Worm (Caenorhabditis elegans) whole organism, L4 larva: Measurements from ENCODE around the gene acr-3.
A peak's percentile ranks its signal among the peaks of the same experiment; 100 is the strongest.

ENCODE experiments used
- F10B5.3 ChIP-seq: sonication (generic microtip); optimal IDR thresholded peaks from 2 replicates; lab custom pipeline; 2016; ENCODE audit warnings: mild to moderate bottlenecking, missing genetic modification characterization, missing compliant biosample characterization
- T26A8.4 ChIP-seq: fragments of 200-800 bp; sonication (Bioruptor generic); IDR thresholded peaks from 2 replicates; pipeline ENCODE4 v1.3.6; 2022; ENCODE audit warnings: missing genetic modification characterization, missing compliant biosample characterization
- Y105C5A.15 ChIP-seq: fragments of 200-800 bp; sonication (Bioruptor generic); IDR thresholded peaks from 2 replicates; pipeline ENCODE4 v1.3.6; 2022; ENCODE audit warnings: missing genetic modification characterization, missing compliant biosample characterization
- Y75B8A.6 ChIP-seq: fragments of 200-800 bp; sonication (Bioruptor generic); IDR thresholded peaks from 2 replicates; pipeline ENCODE4 v1.3.6; 2022; ENCODE audit warnings: missing genetic modification reagents, missing genetic modification characterization, missing compliant biosample characterization
- ZK337.2 ChIP-seq: fragments of 200-800 bp; sonication (Bioruptor generic); IDR thresholded peaks from 2 replicates; pipeline ENCODE4 v1.3.6; 2022; ENCODE audit warnings: missing genetic modification reagents, missing genetic modification characterization, missing compliant biosample characterization
- ZK546.5 ChIP-seq, 2 experiments: sonication (generic microtip); optimal IDR thresholded peaks; 2 replicates each; lab custom pipeline; 2017; ENCODE audit warnings: missing biosample characterization in 2 of 2, missing genetic modification characterization in 2 of 2
- ama-1 ChIP-seq: fragments of 150-350 bp; optimal IDR thresholded peaks from 2 replicates; lab custom pipeline; 2014; ENCODE audit warnings: inconsistent platforms, mixed read lengths
- ceh-28 ChIP-seq: fragments of 150-350 bp; optimal IDR thresholded peaks from 2 replicates; lab custom pipeline; 2014; ENCODE audit warnings: missing biosample characterization, missing genetic modification reagents, missing genetic modification characterization
- ces-1 ChIP-seq: fragments of 150-350 bp; sonication (generic microtip); optimal IDR thresholded peaks from 4 replicates; lab custom pipeline; 2014; ENCODE audit warnings: missing biosample characterization, missing genetic modification reagents, missing genetic modification characterization
- daf-16 ChIP-seq, 3 experiments: sonication (generic microtip); optimal IDR thresholded peaks; 2 replicates each; lab custom pipeline; 2016 to 2017; ENCODE audit warnings: missing genetic modification characterization in 3 of 3, missing genetic modification reagents in 3 of 3, mild to moderate bottlenecking in 2 of 3, missing compliant biosample characterization in 2 of 3, missing biosample characterization in 1 of 3, moderate library complexity in 1 of 3
- daf-8 ChIP-seq: fragments of 200-800 bp; sonication (Bioruptor generic); IDR thresholded peaks from 2 replicates; pipeline ENCODE4 v1.3.6; 2022; ENCODE audit warnings: missing genetic modification characterization, missing compliant biosample characterization
- dmd-6 ChIP-seq: fragments of 200-800 bp; sonication (Bioruptor generic); IDR thresholded peaks from 2 replicates; pipeline ENCODE4 v1.3.6; 2022; ENCODE audit warnings: missing genetic modification reagents, missing genetic modification characterization, missing compliant biosample characterization
- dmd-8 ChIP-seq: fragments of 200-800 bp; sonication (Bioruptor generic); IDR thresholded peaks from 2 replicates; pipeline ENCODE4 v1.3.6; 2022; ENCODE audit warnings: missing genetic modification characterization, missing compliant biosample characterization
- dve-1 ChIP-seq: sonication (generic microtip); optimal IDR thresholded peaks from 2 replicates; lab custom pipeline; 2017; ENCODE audit warnings: antibody characterized with exemption, mild to moderate bottlenecking, missing genetic modification characterization, missing compliant biosample characterization; ENCODE audit not compliant: insufficient read depth
- fkh-10 ChIP-seq: fragments of 150-350 bp; optimal IDR thresholded peaks from 2 replicates; lab custom pipeline; 2014; ENCODE audit warnings: missing biosample characterization, missing genetic modification reagents, missing genetic modification characterization
- hlh-11 ChIP-seq: fragments of 200-800 bp; sonication (Bioruptor generic); optimal IDR thresholded peaks from 2 replicates; lab custom pipeline; 2018; ENCODE audit warnings: mild to moderate bottlenecking, missing genetic modification characterization, missing compliant biosample characterization
- jun-1 ChIP-seq: fragments of 150-350 bp; optimal IDR thresholded peaks from 2 replicates; lab custom pipeline; 2014; ENCODE audit warnings: missing biosample characterization, missing genetic modification reagents, missing genetic modification characterization
- lin-1 ChIP-seq: fragments of 200-800 bp; sonication (Bioruptor generic); IDR thresholded peaks from 2 replicates; pipeline ENCODE4 v1.3.6; 2022; ENCODE audit warnings: missing genetic modification reagents, missing genetic modification characterization, missing compliant biosample characterization
- lin-15B ChIP-seq: fragments of 150-350 bp; sonication (generic microtip); optimal IDR thresholded peaks from 3 replicates; lab custom pipeline; 2014; ENCODE audit warnings: missing biosample characterization, missing genetic modification characterization
- lin-39 ChIP-seq: fragments of 150-350 bp; optimal IDR thresholded peaks from 2 replicates; lab custom pipeline; 2014; ENCODE audit warnings: missing biosample characterization, missing genetic modification reagents, missing genetic modification characterization
- lir-3 ChIP-seq: sonication (generic microtip); optimal IDR thresholded peaks from 2 replicates; lab custom pipeline; 2016; ENCODE audit warnings: mild to moderate bottlenecking, missing genetic modification characterization, missing compliant biosample characterization
- mdl-1 ChIP-seq, 2 experiments: fragments of 150-350 bp in 1 of 2; sonication (generic microtip) in 1 of 2; optimal IDR thresholded peaks; 2 replicates each; lab custom pipeline; 2014 to 2017; ENCODE audit warnings: missing biosample characterization in 2 of 2, missing genetic modification characterization in 2 of 2
- nhr-10 ChIP-seq: fragments of 150-350 bp; optimal IDR thresholded peaks from 2 replicates; lab custom pipeline; 2014; ENCODE audit warnings: missing biosample characterization, missing genetic modification characterization
- nhr-28 ChIP-seq: fragments of 150-350 bp; optimal IDR thresholded peaks from 2 replicates; lab custom pipeline; 2014; ENCODE audit warnings: missing biosample characterization, missing genetic modification characterization
- nhr-76 ChIP-seq: fragments of 150-350 bp; optimal IDR thresholded peaks from 2 replicates; lab custom pipeline; 2014; ENCODE audit warnings: missing biosample characterization, missing genetic modification characterization
- php-3 ChIP-seq: fragments of 200-800 bp; sonication (Bioruptor generic); IDR thresholded peaks from 2 replicates; pipeline ENCODE4 v1.3.6; 2022; ENCODE audit warnings: missing genetic modification reagents, missing genetic modification characterization, missing compliant biosample characterization
- pqm-1 ChIP-seq: sonication (generic microtip); optimal IDR thresholded peaks from 2 replicates; lab custom pipeline; 2017; ENCODE audit warnings: missing biosample characterization, missing genetic modification characterization
- set-16 ChIP-seq: fragments of 200-800 bp; sonication (Bioruptor generic); IDR thresholded peaks from 2 replicates; pipeline ENCODE4 v1.3.6; 2022; ENCODE audit warnings: missing genetic modification reagents, missing genetic modification characterization, missing compliant biosample characterization
- snpc-1.2 ChIP-seq: fragments of 200-800 bp; sonication (Bioruptor generic); IDR thresholded peaks from 2 replicates; pipeline ENCODE4 v1.3.6; 2022; ENCODE audit warnings: missing genetic modification reagents, missing genetic modification characterization, missing compliant biosample characterization
- spr-1 ChIP-seq: sonication (generic microtip); optimal IDR thresholded peaks from 2 replicates; lab custom pipeline; 2016; ENCODE audit warnings: mild to moderate bottlenecking, missing genetic modification characterization, missing compliant biosample characterization
- spr-3 ChIP-seq: fragments of 200-800 bp; sonication (Bioruptor generic); optimal IDR thresholded peaks from 2 replicates; lab custom pipeline; 2018; ENCODE audit warnings: mild to moderate bottlenecking, missing genetic modification characterization, missing compliant biosample characterization
- tag-97 ChIP-seq: fragments of 200-800 bp; sonication (Bioruptor generic); IDR thresholded peaks from 2 replicates; pipeline ENCODE4 v1.3.6; 2022; ENCODE audit warnings: missing genetic modification characterization, missing compliant biosample characterization
- tra-1 ChIP-seq: fragments of 200-800 bp; sonication (Bioruptor generic); IDR thresholded peaks from 2 replicates; pipeline ENCODE4 v1.3.6; 2022; ENCODE audit warnings: missing genetic modification reagents, missing genetic modification characterization, missing compliant biosample characterization
- unc-62 ChIP-seq, 3 experiments: fragments of 150-350 bp in 1 of 3; sonication (generic microtip); optimal IDR thresholded peaks in 2 of 3; peaks in 1 of 3; 1 replicate in 1 of 3; 2 replicates in 2 of 3; lab custom pipeline; 2014 to 2017; ENCODE audit warnings: missing biosample characterization in 3 of 3, missing genetic modification characterization in 3 of 3, missing genetic modification reagents in 3 of 3, missing genotype in 1 of 3
- ztf-11 ChIP-seq: fragments of 150-350 bp; optimal IDR thresholded peaks from 2 replicates; lab custom pipeline; 2014; ENCODE audit warnings: missing biosample characterization, missing genetic modification characterization

Gene acr-3

ce11 chrX:6669366-6669765 is 40.0 kb upstream of the acr-3 start:
- TF ChIP-seq ztf-11 (tag; lab: Kevin White, UChicago) (no peak), daf-8 (GFP tag; lab: Robert Waterston, UW) (no peak), lir-3 (no peak), nhr-76 (tag; lab: Kevin White, UChicago) (no peak), spr-3 (GFP tag; lab: Kevin White, UChicago) (no peak)

DNA sequence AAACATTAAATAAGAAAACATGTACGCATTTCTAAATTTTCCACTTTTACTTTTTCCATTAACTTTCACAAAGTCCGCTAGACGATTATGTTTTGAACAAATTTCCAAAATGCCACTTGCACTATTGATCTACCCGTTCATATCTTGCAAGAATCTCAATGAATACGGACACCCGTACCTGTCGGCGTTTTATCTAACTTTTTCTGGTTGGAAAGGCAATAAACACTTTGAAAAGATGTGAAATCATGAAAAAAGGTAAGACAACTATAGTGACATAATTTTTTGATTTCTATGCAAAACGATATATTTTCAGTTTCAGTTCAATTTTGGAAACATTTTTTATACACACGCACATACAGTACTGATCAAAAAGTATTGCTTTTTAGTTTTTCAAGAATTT is 37.6 kb upstream of the acr-3 start:
- TF ChIP-seq Y75B8A.6 = no peak
- peak in 1 of 2 experiments; percentile 92 for TF ChIP-seq unc-62 (GFP tag; optimal IDR thresholded peaks at IDR 0.05 in 1 of 2; lab: Kevin White, UChicago)
- no peak for TF ChIP-seq unc-62 (tag; optimal IDR thresholded peaks at IDR 0.05; lab: Kevin White, UChicago)
- no peak for TF ChIP-seq ces-1 (GFP tag; lab: Kevin White, UChicago)
- TF ChIP-seq ZK546.5 (tag; optimal IDR thresholded peaks at IDR 0.05; lab: Kevin White, UChicago) = no peak
- TF ChIP-seq, all 104 proteins: peak for 1

ce11 chrX:6672519-6672918 is 36.8 kb upstream of the acr-3 start, which contains the start of gene col-172:
TSS of gene col-172 (plus strand) at chrX:6672819.
- no peak for TF ChIP-seq tag-97 (GFP tag; lab: Robert Waterston, UW)
- no peak for TF ChIP-seq spr-1 (tag; lab: Kevin White, UChicago)
- no peak for TF ChIP-seq ama-1 (lab: Kevin White, UChicago)
- TF ChIP-seq nhr-10 (tag; lab: Kevin White, UChicago) = no peak
- TF ChIP-seq ZK337.2 = no peak
- TF ChIP-seq dmd-8 (GFP tag; lab: Robert Waterston, UW) = no peak
- TF ChIP-seq lin-39 = no peak
- no peak for TF ChIP-seq lin-1 (GFP tag; lab: Robert Waterston, UW)
- no peak for TF ChIP-seq fkh-10
- no peak for TF ChIP-seq snpc-1.2
- TF ChIP-seq, all 104 proteins: peak for 0

- no peak for TF ChIP-seq lir-3
- TF ChIP-seq pqm-1 (tag; lab: Kevin White, UChicago) = peak; percentile 48
- peak; percentile 81 for TF ChIP-seq dve-1 (tag; lab: Kevin White, UChicago)
- no peak for TF ChIP-seq T26A8.4 (GFP tag; lab: Robert Waterston, UW)
- no peak for TF ChIP-seq ceh-28 (tag; lab: Kevin White, UChicago)
- TF ChIP-seq F10B5.3 (tag; lab: Kevin White, UChicago) = no peak
- no peak for TF ChIP-seq ama-1 (lab: Kevin White, UChicago)
- peak; percentile 58 for TF ChIP-seq dmd-6 (GFP tag; lab: Robert Waterston, UW)
- TF ChIP-seq lin-1 (GFP tag; lab: Robert Waterston, UW) = no peak
- TF ChIP-seq lin-15B (tag; lab: Kevin White, UChicago) = no peak
- TF ChIP-seq set-16 (GFP tag; lab: Robert Waterston, UW) = no peak
- no peak for TF ChIP-seq mdl-1 (tag; optimal IDR thresholded peaks at IDR 0.05; lab: Kevin White, UChicago)
- peak; percentile 54; the same call in 1 of the 2 replicates for TF ChIP-seq php-3 (GFP tag; lab: Robert Waterston, UW)
- TF ChIP-seq hlh-11 (tag; lab: Kevin White, UChicago) = peak; percentile 45
- TF ChIP-seq nhr-28 (tag; lab: Kevin White, UChicago) = peak; percentile 75
- no peak for TF ChIP-seq nhr-76 (tag; lab: Kevin White, UChicago)
- no peak for TF ChIP-seq ZK546.5 (tag; optimal IDR thresholded peaks at IDR 0.05; lab: Kevin White, UChicago)
- no peak for TF ChIP-seq tra-1
- no peak for TF ChIP-seq daf-16 (GFP tag; optimal IDR thresholded peaks at IDR 0.05; lab: Kevin White, UChicago)
- TF ChIP-seq daf-16 (tag; optimal IDR thresholded peaks at IDR 0.05; lab: Kevin White, UChicago) = peak; percentile 98
- TF ChIP-seq jun-1 (tag; lab: Kevin White, UChicago) = no peak
- TF ChIP-seq nhr-10 (tag; lab: Kevin White, UChicago) = no peak
- no peak for TF ChIP-seq Y105C5A.15 (GFP tag; lab: Robert Waterston, UW)
Observed at ce11 chrX:6674333-6674919, 34.9 kb upstream of the acr-3 start, which contains the start of gene F38B6.4. TSS of gene F38B6.4 (plus strand) at chrX:6674869.
